Worm (Caenorhabditis elegans): Measurements from ENCODE around the gene F43C11.6.

Gene F43C11.6

DNA sequence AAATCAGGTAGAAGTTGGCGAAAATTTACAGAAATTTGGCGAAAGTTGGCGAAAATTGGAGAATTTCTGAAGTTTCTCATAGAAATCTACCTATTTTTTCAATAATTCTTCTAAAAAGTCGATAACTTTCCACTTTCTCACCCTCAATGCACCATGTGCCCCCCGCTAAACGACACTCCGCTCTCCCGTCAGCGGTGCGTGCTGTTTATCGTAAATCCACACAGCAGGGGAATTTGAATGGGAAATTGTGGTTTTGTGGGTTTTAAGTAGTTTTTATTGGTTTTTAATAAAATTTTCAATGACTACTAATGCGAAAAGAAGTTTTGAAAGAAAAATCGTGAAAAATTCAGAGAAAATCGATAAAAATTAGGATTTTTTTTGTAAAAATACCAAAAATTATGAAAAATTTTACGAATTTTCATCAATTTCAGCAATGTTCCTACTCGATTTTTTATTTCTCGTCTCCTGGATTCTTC lies at the start of gene F43C11.6:
Gene F43C11.6 (plus strand): TSS at position 426 of the 476 bp plus-strand sequence.
- TF ChIP-seq tbx-8 (GFP tag; optimal IDR thresholded peaks at IDR 0.05), result no peak
- no peak for TF ChIP-seq nhr-237 (tag; optimal IDR thresholded peaks at IDR 0.05)
- no peak for TF ChIP-seq nhr-12 (tag; optimal IDR thresholded peaks at IDR 0.05)
- TF ChIP-seq ham-2 (GFP tag; optimal IDR thresholded peaks at IDR 0.05), result no peak
- peak; percentile 13 for TF ChIP-seq hlh-1 (tag; optimal IDR thresholded peaks at IDR 0.05)
- TF ChIP-seq sptf-1 (tag; optimal IDR thresholded peaks at IDR 0.05), result no peak
- TF ChIP-seq elt-1 (tag; optimal IDR thresholded peaks at IDR 0.05; ENCODE audit: borderline replicate concordance, insufficient read depth), result no peak
- TF ChIP-seq sem-2 (GFP tag; optimal IDR thresholded peaks at IDR 0.05), result no peak
- TF ChIP-seq ceh-43 (GFP tag; optimal IDR thresholded peaks at IDR 0.05), result no peak
- peak; percentile 26 for TF ChIP-seq ceh-39 (tag; optimal IDR thresholded peaks at IDR 0.05)
- TF ChIP-seq unc-120 (tag; optimal IDR thresholded peaks at IDR 0.05; ENCODE audit: poor library complexity, severe bottlenecking), result no peak
- TF ChIP-seq blmp-1 (tag; optimal IDR thresholded peaks at IDR 0.05), result no peak
- peak; percentile 41 for TF ChIP-seq lin-13 (tag; optimal IDR thresholded peaks at IDR 0.05)
- no peak for TF ChIP-seq M03D4.4 (tag; optimal IDR thresholded peaks at IDR 0.05)
- peak; percentile 20 for TF ChIP-seq lsy-2 (tag; optimal IDR thresholded peaks at IDR 0.05)
- peak; percentile 8 for TF ChIP-seq mep-1 (tag; optimal IDR thresholded peaks at IDR 0.05)
- no peak for TF ChIP-seq ztf-11 (tag; optimal IDR thresholded peaks at IDR 0.05)
- no peak for TF ChIP-seq zip-8 (tag; optimal IDR thresholded peaks at IDR 0.05)
- no peak for TF ChIP-seq nhr-2 (tag; optimal IDR thresholded peaks at IDR 0.05)
- no peak for TF ChIP-seq mab-5 (tag; optimal IDR thresholded peaks at IDR 0.05)
- no peak for TF ChIP-seq mls-2 (tag; optimal IDR thresholded peaks at IDR 0.05)
- TF ChIP-seq ces-1 (GFP tag; optimal IDR thresholded peaks at IDR 0.05), result no peak
- no peak for TF ChIP-seq nhr-28 (tag; optimal IDR thresholded peaks at IDR 0.05)
- TF ChIP-seq unc-62 (GFP tag; optimal IDR thresholded peaks at IDR 0.05), result no peak
- TF ChIP-seq pha-4 (tag; optimal IDR thresholded peaks at IDR 0.05), result no peak
- TF ChIP-seq unc-39 (tag; optimal IDR thresholded peaks at IDR 0.05), result no peak
- TF ChIP-seq flh-1 (GFP tag; optimal IDR thresholded peaks at IDR 0.05), result no peak
- no peak for TF ChIP-seq elt-3 (tag; optimal IDR thresholded peaks at IDR 0.05)
- no peak for TF ChIP-seq lin-32 (GFP tag; optimal IDR thresholded peaks at IDR 0.05)
- TF ChIP-seq nhr-76 (tag; optimal IDR thresholded peaks at IDR 0.05), result no peak
- no peak for TF ChIP-seq drap-1 (GFP tag; optimal IDR thresholded peaks at IDR 0.05)
- no peak for TF ChIP-seq cnd-1 (tag; optimal IDR thresholded peaks at IDR 0.05)
- no peak for TF ChIP-seq ceh-83 (GFP tag; optimal IDR thresholded peaks at IDR 0.05)
- TF ChIP-seq bed-3 (GFP tag; optimal IDR thresholded peaks at IDR 0.05), result no peak
- no peak for TF ChIP-seq snpc-4 (tag; optimal IDR thresholded peaks at IDR 0.05)

DNA sequence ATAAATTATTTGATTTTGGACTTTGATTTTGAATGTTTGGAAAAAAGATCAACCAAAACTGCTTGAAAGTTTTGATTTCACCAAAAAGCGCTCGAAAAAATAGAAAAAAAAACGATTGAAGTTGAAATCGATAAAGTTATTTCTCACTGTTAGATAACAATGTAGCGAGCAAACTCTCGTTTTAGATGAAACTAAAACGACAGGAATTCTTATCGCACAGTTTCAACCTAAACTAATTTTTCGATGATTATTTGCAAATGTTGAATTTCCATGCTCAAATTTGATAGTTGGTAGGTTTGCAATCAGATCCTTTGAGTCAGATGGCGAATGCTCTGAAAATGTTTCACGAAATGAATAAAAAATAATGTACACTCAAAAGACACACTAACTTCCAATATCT lies 49.7 kb upstream of the F43C11.6 start:
- no peak for TF ChIP-seq bed-3 (GFP tag; optimal IDR thresholded peaks at IDR 0.05)
- TF ChIP-seq cnd-1 (tag; optimal IDR thresholded peaks at IDR 0.05), result no peak
- no peak for TF ChIP-seq elt-3 (tag; optimal IDR thresholded peaks at IDR 0.05)
- TF ChIP-seq M03D4.4 (tag; optimal IDR thresholded peaks at IDR 0.05), result no peak
- no peak for TF ChIP-seq ceh-83 (GFP tag; optimal IDR thresholded peaks at IDR 0.05)

DNA sequence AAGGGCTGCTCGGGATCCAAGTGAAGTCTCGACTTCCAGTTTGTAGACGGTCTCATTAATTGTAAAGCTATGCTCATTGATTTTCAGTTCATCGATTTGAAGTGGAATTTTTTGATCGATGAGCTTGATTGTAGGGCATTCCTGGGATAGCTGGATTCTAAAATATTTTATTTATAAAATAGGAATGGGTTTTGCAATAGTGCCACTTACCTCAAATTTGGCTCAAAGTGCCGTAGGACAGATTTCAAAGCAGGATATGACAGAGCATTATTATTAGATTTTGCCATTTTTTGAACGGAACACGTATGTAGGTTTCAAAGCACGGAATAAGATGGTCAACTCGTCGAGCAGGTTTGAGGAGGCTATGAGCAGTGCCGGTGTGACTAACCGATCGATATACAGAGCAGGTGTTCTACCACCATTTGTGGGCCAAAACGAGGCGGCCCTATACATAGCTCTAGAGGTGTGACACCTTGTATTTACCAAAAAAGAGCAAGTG lies 46.4 kb upstream of the F43C11.6 start, which contains the start of gene fbxc-25:
Gene fbxc-25 (minus strand): TSS at position 449 of the 499 bp plus-strand sequence.
- TF ChIP-seq unc-62 (GFP tag; optimal IDR thresholded peaks at IDR 0.05), result no peak
- TF ChIP-seq ham-2 (GFP tag; optimal IDR thresholded peaks at IDR 0.05), result no peak
- TF ChIP-seq blmp-1 (tag; optimal IDR thresholded peaks at IDR 0.05), result no peak
- TF ChIP-seq mls-2 (tag; optimal IDR thresholded peaks at IDR 0.05), result no peak
- TF ChIP-seq bed-3 (GFP tag; optimal IDR thresholded peaks at IDR 0.05), result no peak
- no peak for TF ChIP-seq nhr-2 (tag; optimal IDR thresholded peaks at IDR 0.05)
- TF ChIP-seq sem-2 (GFP tag; optimal IDR thresholded peaks at IDR 0.05), result no peak

DNA sequence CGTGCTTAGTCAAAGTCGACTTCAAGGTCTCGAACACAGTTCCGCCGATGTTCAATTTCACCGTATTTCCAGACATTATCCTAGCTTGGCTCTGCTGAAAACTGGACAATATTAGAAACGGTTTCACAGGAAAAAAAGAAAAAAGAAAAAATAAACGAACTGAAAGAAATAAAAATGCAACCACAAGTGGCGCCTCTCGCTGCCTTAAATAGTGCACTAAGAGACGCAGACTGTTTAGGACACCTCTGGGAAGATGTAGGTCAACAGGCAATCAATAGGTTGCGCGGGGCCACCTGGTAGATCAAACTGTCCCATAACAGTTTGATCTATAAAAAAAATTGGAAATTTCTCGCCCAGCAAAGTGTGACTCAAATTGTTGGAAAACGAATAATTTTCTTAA lies 43.5 kb upstream of the F43C11.6 start, which contains the start of gene B0281.4:
Gene B0281.4 (minus strand): TSS at position 101 of the 400 bp plus-strand sequence.
- TF ChIP-seq hlh-1 (tag; optimal IDR thresholded peaks at IDR 0.05), result no peak
- no peak for TF ChIP-seq nhr-237 (tag; optimal IDR thresholded peaks at IDR 0.05)
- no peak for TF ChIP-seq ces-1 (GFP tag; optimal IDR thresholded peaks at IDR 0.05)
- TF ChIP-seq unc-120 (tag; optimal IDR thresholded peaks at IDR 0.05; ENCODE audit: poor library complexity, severe bottlenecking), result no peak
- TF ChIP-seq lin-13 (tag; optimal IDR thresholded peaks at IDR 0.05), result no peak
- no peak for TF ChIP-seq unc-39 (tag; optimal IDR thresholded peaks at IDR 0.05)
- TF ChIP-seq ztf-11 (tag; optimal IDR thresholded peaks at IDR 0.05), result no peak
- no peak for TF ChIP-seq ham-2 (GFP tag; optimal IDR thresholded peaks at IDR 0.05)
- no peak for TF ChIP-seq flh-1 (GFP tag; optimal IDR thresholded peaks at IDR 0.05)
- no peak for TF ChIP-seq ceh-43 (GFP tag; optimal IDR thresholded peaks at IDR 0.05)
- no peak for TF ChIP-seq elt-1 (tag; optimal IDR thresholded peaks at IDR 0.05; ENCODE audit: borderline replicate concordance, insufficient read depth)
- TF ChIP-seq drap-1 (GFP tag; optimal IDR thresholded peaks at IDR 0.05), result no peak
- TF ChIP-seq bed-3 (GFP tag; optimal IDR thresholded peaks at IDR 0.05), result no peak
- TF ChIP-seq M03D4.4 (tag; optimal IDR thresholded peaks at IDR 0.05), result no peak
- no peak for TF ChIP-seq nhr-2 (tag; optimal IDR thresholded peaks at IDR 0.05)
- no peak for TF ChIP-seq mep-1 (tag; optimal IDR thresholded peaks at IDR 0.05)
